Fruit fly (Drosophila melanogaster) S2 (cell line): Measurements from ENCODE around the gene CG13606.

Experiments used
- CG8478 ChIP-seq: fragments of >200 bp; optimal IDR thresholded peaks from 2 replicates; lab custom pipeline; 2018
- CTCF ChIP-seq, 2 experiments: fragments of >200 bp; optimal IDR thresholded peaks; 2 replicates each; lab custom pipeline; 2018

- TF ChIP-seq CG8478 (lab: Kevin White, UChicago) (no peak), CTCF (optimal IDR thresholded peaks at IDR 0.05; lab: Kevin White, UChicago) (no peak)
Observed at dm6 chr3R:24172379-24172778, at the start of gene CG13606.
